Worm (Caenorhabditis elegans) whole organism, L1 larva: ENCODE results near the gene fbxb-16.

Experiments used
- ama-1 ChIP-seq: fragments of 150-350 bp; optimal IDR thresholded peaks from 2 replicates; lab custom pipeline; 2014
- blmp-1 ChIP-seq: fragments of 150-350 bp; optimal IDR thresholded peaks from 2 replicates; lab custom pipeline; 2014; ENCODE audit warnings: missing biosample characterization, missing genetic modification characterization
- ces-1 ChIP-seq: fragments of 150-350 bp; optimal IDR thresholded peaks from 2 replicates; lab custom pipeline; 2014; ENCODE audit warnings: missing biosample characterization, missing genetic modification reagents, missing genetic modification characterization
- elt-2 ChIP-seq: sonication (generic microtip); optimal IDR thresholded peaks from 2 replicates; lab custom pipeline; 2016; ENCODE audit warnings: missing genetic modification characterization, mild to moderate bottlenecking, inconsistent platforms, missing compliant biosample characterization, missing genetic modification reagents
- ets-5 ChIP-seq: fragments of 200-800 bp; sonication (Bioruptor generic); IDR thresholded peaks from 2 replicates; pipeline ENCODE4 v1.3.6; 2022; ENCODE audit warnings: missing genetic modification characterization, missing compliant biosample characterization
- nhr-76 ChIP-seq: sonication (generic microtip); optimal IDR thresholded peaks from 2 replicates; lab custom pipeline; 2017; ENCODE audit warnings: missing biosample characterization, missing genetic modification characterization
- ztf-4 ChIP-seq: fragments of 150-350 bp; optimal IDR thresholded peaks from 2 replicates; lab custom pipeline; 2014; ENCODE audit warnings: missing biosample characterization, missing genetic modification characterization

ce11 chrII:1608915-1609314, 42.8 kb downstream of the fbxb-16 start:
- no peak for TF ChIP-seq ces-1 (GFP tag; lab: Kevin White, UChicago)
- TF ChIP-seq blmp-1, result no peak
- TF ChIP-seq elt-2 (tag; lab: Kevin White, UChicago), result peak; percentile 82
- TF ChIP-seq nhr-76, result no peak
- TF ChIP-seq ztf-4 (tag; lab: Kevin White, UChicago), result no peak
- no peak for TF ChIP-seq ama-1 (lab: Kevin White, UChicago)
- TF ChIP-seq ets-5, result no peak
